Worm (Caenorhabditis elegans) whole organism, L3 larva: ENCODE data around the gene ZC204.13.
A peak's percentile ranks its signal among the peaks of the same experiment; 100 is the strongest.

Experiments used
- R02D3.7 ChIP-seq: fragments of 150-350 bp; optimal IDR thresholded peaks from 2 replicates; lab custom pipeline; 2014; ENCODE audit warnings: missing biosample characterization, missing genetic modification characterization
- ZK546.5 ChIP-seq: sonication (generic microtip); optimal IDR thresholded peaks from 2 replicates; lab custom pipeline; 2017; ENCODE audit warnings: missing biosample characterization, missing genetic modification characterization
- aly-2 ChIP-seq: fragments of 150-350 bp; optimal IDR thresholded peaks from 2 replicates; lab custom pipeline; 2014; ENCODE audit warnings: missing biosample characterization, missing genetic modification characterization
- ama-1 ChIP-seq: fragments of 150-350 bp; optimal IDR thresholded peaks from 2 replicates; lab custom pipeline; 2018
- ceh-28 ChIP-seq: fragments of 150-350 bp; optimal IDR thresholded peaks from 2 replicates; lab custom pipeline; 2014; ENCODE audit warnings: missing biosample characterization, missing genetic modification reagents, missing genetic modification characterization
- ceh-82 ChIP-seq: fragments of 150-350 bp; optimal IDR thresholded peaks from 2 replicates; lab custom pipeline; 2014; ENCODE audit warnings: missing biosample characterization, missing genetic modification characterization
- daf-12 ChIP-seq: fragments of 150-350 bp; optimal IDR thresholded peaks from 2 replicates; lab custom pipeline; 2014; ENCODE audit warnings: missing biosample characterization, missing genetic modification reagents, missing genetic modification characterization
- egl-5 ChIP-seq: fragments of 150-350 bp; optimal IDR thresholded peaks from 2 replicates; lab custom pipeline; 2017; ENCODE audit warnings: missing biosample characterization, missing genetic modification reagents, missing genetic modification characterization, inconsistent platforms
- elt-1 ChIP-seq: fragments of 150-350 bp; optimal IDR thresholded peaks from 2 replicates; lab custom pipeline; 2014; ENCODE audit warnings: missing biosample characterization, missing genetic modification characterization
- elt-2 ChIP-seq: sonication (generic microtip); optimal IDR thresholded peaks from 2 replicates; lab custom pipeline; 2016; ENCODE audit warnings: missing genetic modification reagents, mild to moderate bottlenecking, missing genetic modification characterization, missing compliant biosample characterization
- eor-1 ChIP-seq, 2 experiments: fragments of 150-350 bp; optimal IDR thresholded peaks; 2 replicates each; lab custom pipeline; 2014 to 2018; ENCODE audit warnings: missing biosample characterization in 2 of 2, missing genetic modification characterization in 2 of 2
- fkh-10 ChIP-seq: sonication (generic microtip); optimal IDR thresholded peaks from 2 replicates; lab custom pipeline; 2017; ENCODE audit warnings: missing biosample characterization, missing genetic modification reagents, missing genetic modification characterization
- fos-1 ChIP-seq: fragments of 150-350 bp; optimal IDR thresholded peaks from 2 replicates; lab custom pipeline; 2014; ENCODE audit warnings: missing biosample characterization, missing genetic modification characterization
- hmg-11 ChIP-seq: sonication (generic microtip); optimal IDR thresholded peaks from 2 replicates; lab custom pipeline; 2016; ENCODE audit warnings: missing genetic modification characterization, missing compliant biosample characterization
- jun-1 ChIP-seq: fragments of 150-350 bp; optimal IDR thresholded peaks from 2 replicates; lab custom pipeline; 2014; ENCODE audit warnings: missing biosample characterization, missing genetic modification reagents, missing genetic modification characterization
- lsy-12 ChIP-seq: sonication (generic microtip); optimal IDR thresholded peaks from 2 replicates; lab custom pipeline; 2016; ENCODE audit warnings: mild to moderate bottlenecking, missing genetic modification characterization, missing compliant biosample characterization
- nfya-1 ChIP-seq: sonication (generic microtip); optimal IDR thresholded peaks from 2 replicates; lab custom pipeline; 2017; ENCODE audit warnings: missing genetic modification characterization, mild to moderate bottlenecking, missing compliant biosample characterization, antibody characterized with exemption, moderate library complexity; ENCODE audit not compliant: insufficient read depth
- nhr-11 ChIP-seq: fragments of 150-350 bp; optimal IDR thresholded peaks from 2 replicates; lab custom pipeline; 2014; ENCODE audit warnings: missing biosample characterization, missing genetic modification characterization
- nhr-12 ChIP-seq: fragments of 150-350 bp; optimal IDR thresholded peaks from 2 replicates; lab custom pipeline; 2014; ENCODE audit warnings: missing biosample characterization, missing genetic modification characterization
- nhr-23 ChIP-seq: fragments of 150-350 bp; optimal IDR thresholded peaks from 2 replicates; lab custom pipeline; 2014; ENCODE audit warnings: missing biosample characterization, missing genetic modification reagents, missing genetic modification characterization
- nhr-25 ChIP-seq: sonication (generic microtip); optimal IDR thresholded peaks from 2 replicates; lab custom pipeline; 2017; ENCODE audit warnings: missing biosample characterization, missing genetic modification characterization
- nhr-28 ChIP-seq: fragments of 150-350 bp; optimal IDR thresholded peaks from 2 replicates; lab custom pipeline; 2014; ENCODE audit warnings: missing biosample characterization, missing genetic modification characterization
- nhr-43 ChIP-seq: sonication (generic microtip); optimal IDR thresholded peaks from 2 replicates; lab custom pipeline; 2016; ENCODE audit warnings: mild to moderate bottlenecking, missing genetic modification characterization, missing compliant biosample characterization; ENCODE audit not compliant: poor library complexity, severe bottlenecking
- nhr-77 ChIP-seq: fragments of 150-350 bp; optimal IDR thresholded peaks from 2 replicates; lab custom pipeline; 2014; ENCODE audit warnings: missing biosample characterization, missing genetic modification characterization
- pha-4 ChIP-seq: fragments of 150-350 bp; optimal IDR thresholded peaks from 2 replicates; lab custom pipeline; 2014; ENCODE audit warnings: missing biosample characterization, missing genetic modification reagents, missing genetic modification characterization
- pqm-1 ChIP-seq: fragments of 150-350 bp; optimal IDR thresholded peaks from 2 replicates; lab custom pipeline; 2017; ENCODE audit warnings: missing biosample characterization, missing genetic modification characterization, inconsistent platforms
- sea-2 ChIP-seq: fragments of 150-350 bp; sonication (generic microtip); optimal IDR thresholded peaks from 4 replicates; lab custom pipeline; 2014; ENCODE audit warnings: missing biosample characterization, missing genetic modification reagents, missing genetic modification characterization
- snpc-4 ChIP-seq: fragments of 150-350 bp; optimal IDR thresholded peaks from 2 replicates; lab custom pipeline; 2014; ENCODE audit warnings: missing biosample characterization, missing genetic modification characterization
- tbx-2 ChIP-seq: sonication (generic microtip); optimal IDR thresholded peaks from 2 replicates; lab custom pipeline; 2016; ENCODE audit warnings: mild to moderate bottlenecking, missing genetic modification characterization, missing compliant biosample characterization
- unc-62 ChIP-seq: fragments of 150-350 bp; sonication (generic microtip); optimal IDR thresholded peaks from 4 replicates; lab custom pipeline; 2014; ENCODE audit warnings: missing biosample characterization, missing genetic modification reagents, missing genetic modification characterization
- zag-1 ChIP-seq: fragments of 150-350 bp; optimal IDR thresholded peaks from 2 replicates; lab custom pipeline; 2014; ENCODE audit warnings: missing biosample characterization, missing genetic modification characterization
- ztf-4 ChIP-seq: fragments of 150-350 bp; optimal IDR thresholded peaks from 2 replicates; lab custom pipeline; 2014; ENCODE audit warnings: missing biosample characterization, missing genetic modification characterization

The ZC204.13 gene

DNA sequence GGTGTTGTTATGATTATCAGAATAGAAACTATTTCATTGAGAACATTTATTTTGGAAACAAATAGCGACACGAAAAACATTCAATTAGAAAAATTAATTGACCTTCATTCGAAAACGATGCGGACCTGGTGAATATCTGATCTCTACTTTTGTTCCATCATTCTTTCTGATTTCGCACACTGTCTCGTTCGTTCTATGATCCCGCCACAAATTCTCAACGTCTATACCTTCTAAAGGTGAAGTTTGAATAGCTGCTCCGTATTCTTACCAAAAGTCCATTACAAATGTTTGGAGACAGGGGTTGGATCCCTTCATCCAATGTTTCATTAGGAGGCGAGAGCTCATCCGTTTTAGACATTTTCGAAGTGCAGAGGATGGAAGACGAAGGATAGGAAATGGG is 9.0 kb downstream of the ZC204.13 start, which contains the start of gene fbxb-16:
TSS of gene fbxb-16 (minus strand) at position 101 of the 400 bp plus-strand sequence.
- TF ChIP-seq pha-4 (tag; lab: Kevin White, UChicago): no peak
- TF ChIP-seq fkh-10: peak; percentile 15
- TF ChIP-seq, all 47 proteins: peak for 1

DNA sequence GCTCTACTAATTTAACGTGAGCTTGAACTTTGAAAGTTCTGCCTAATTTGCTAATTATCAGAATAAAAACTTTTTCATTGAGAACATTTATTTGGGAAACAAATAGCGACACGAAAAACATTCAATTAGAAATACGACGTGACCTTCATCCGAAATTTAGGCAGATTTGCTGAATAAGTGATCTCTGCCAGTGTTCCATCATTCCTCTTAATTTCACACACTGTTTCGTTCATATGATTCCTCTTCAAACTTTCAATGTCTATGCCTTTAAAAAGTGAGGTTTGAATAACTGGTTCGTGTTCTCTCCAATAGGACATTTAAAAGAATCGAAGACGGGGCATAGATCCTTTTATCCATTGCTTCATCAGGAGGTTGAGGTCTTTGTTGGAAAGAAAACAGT is 10.3 kb downstream of the ZC204.13 start, which contains the start of gene fbxb-20:
TSS of gene fbxb-20 (minus strand) at position 101 of the 400 bp plus-strand sequence.
- TF ChIP-seq elt-1 (tag; lab: Kevin White, UChicago) (no peak), nhr-11 (no peak), nhr-25 (tag; lab: Kevin White, UChicago) (no peak), ceh-28 (no peak), nhr-77 (no peak), nhr-43 (tag; lab: Kevin White, UChicago) (no peak), daf-12 (tag; lab: Kevin White, UChicago) (no peak), egl-5 (tag; lab: Kevin White, UChicago) (no peak), fos-1 (tag; lab: Kevin White, UChicago) (no peak), nfya-1 (no peak), lsy-12 (tag; lab: Kevin White, UChicago) (no peak), snpc-4 (tag; lab: Kevin White, UChicago) (no peak), hmg-11 (tag; lab: Kevin White, UChicago) (no peak), jun-1 (tag; lab: Kevin White, UChicago) (no peak)

- TF ChIP-seq aly-2 (tag; lab: Kevin White, UChicago) (no peak), fkh-10 (peak; percentile 44), pha-4 (tag; lab: Kevin White, UChicago) (no peak), R02D3.7 (tag; lab: Kevin White, UChicago) (no peak)
These were observed 12.0 kb downstream of the ZC204.13 start, which contains the start of gene fbxb-21 for ce11 chrII:1648768-1649167. Gene fbxb-21, minus strand, starts transcription at chrII:1648868.

ce11 chrII:1646199-1646598 is 14.6 kb downstream of the ZC204.13 start, which contains the start of gene ZC204.17:
Gene ZC204.17, minus strand, starts transcription at chrII:1646299.
- TF ChIP-seq tbx-2 (tag; lab: Kevin White, UChicago): no peak

DNA sequence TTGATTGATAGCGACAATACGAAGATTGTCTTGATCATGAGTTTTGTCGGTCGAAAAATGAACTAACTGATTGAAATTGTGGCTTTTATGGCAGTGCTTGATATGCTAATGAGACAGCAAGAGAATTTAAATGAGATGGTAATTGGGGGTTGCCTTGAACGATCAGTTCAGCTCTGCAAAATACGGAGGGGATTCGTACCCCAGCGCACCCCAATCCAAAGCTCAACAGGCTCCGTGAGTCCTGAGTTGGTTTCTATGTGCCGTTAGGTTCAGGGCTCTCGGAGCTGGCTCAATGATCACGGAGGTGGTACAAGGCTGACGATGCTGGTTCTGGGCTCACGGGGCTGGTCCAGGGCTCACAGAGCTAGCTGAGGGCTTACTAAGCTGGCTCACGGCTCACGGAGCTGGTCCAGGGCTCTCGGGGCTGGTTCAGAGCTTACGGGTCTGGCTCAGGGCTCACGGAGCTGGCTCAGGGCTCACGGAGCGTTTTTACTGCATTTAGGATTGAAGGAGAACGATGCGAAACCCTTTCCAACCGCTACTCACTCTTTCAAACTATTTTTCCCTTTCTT is 15.9 kb downstream of the ZC204.13 start, which contains the start of gene ZC204.6:
TSS of gene ZC204.6 (minus strand) at position 51 of the 572 bp plus-strand sequence.
- no peak for TF ChIP-seq zag-1 (tag; lab: Kevin White, UChicago)
- TF ChIP-seq ZK546.5 (tag; lab: Kevin White, UChicago): no peak
- TF ChIP-seq ama-1 (lab: Kevin White, UChicago): no peak
- no peak for TF ChIP-seq nhr-23 (tag; lab: Kevin White, UChicago)
- TF ChIP-seq ceh-82: no peak
- TF ChIP-seq sea-2 (GFP tag; lab: Kevin White, UChicago): no peak
- TF ChIP-seq elt-2 (tag; lab: Kevin White, UChicago): no peak
- no peak for TF ChIP-seq nhr-11
- TF ChIP-seq nhr-12 (tag; lab: Kevin White, UChicago): no peak
- TF ChIP-seq unc-62 (GFP tag; lab: Kevin White, UChicago): no peak

DNA sequence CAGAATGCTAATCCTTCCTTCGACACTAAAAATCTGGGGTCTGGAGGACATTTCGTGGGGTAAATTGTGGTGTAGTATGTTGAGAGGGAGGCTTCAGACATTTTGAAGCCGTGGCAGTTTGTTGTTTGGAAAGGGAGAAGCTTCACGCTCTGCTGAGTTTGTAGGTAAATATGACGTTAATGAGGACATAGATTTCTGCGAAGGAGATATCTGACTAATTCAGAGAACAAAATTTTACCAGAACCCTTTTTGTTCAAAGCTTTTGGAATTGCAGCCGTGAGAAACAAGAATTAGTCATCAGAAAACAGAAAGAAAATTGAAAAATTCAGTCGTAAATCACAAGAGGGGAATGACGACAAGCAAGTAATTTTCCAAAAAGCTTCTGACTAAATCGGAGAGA is 20.3 kb downstream of the ZC204.13 start, which contains the start of gene srh-72:
TSS of gene srh-72 (minus strand) at position 101 of the 400 bp plus-strand sequence.
- no peak for TF ChIP-seq pqm-1
- TF ChIP-seq daf-12 (tag; lab: Kevin White, UChicago): no peak
- no peak for TF ChIP-seq nhr-25 (tag; lab: Kevin White, UChicago)
- no peak for TF ChIP-seq R02D3.7 (tag; lab: Kevin White, UChicago)
- no peak for TF ChIP-seq ztf-4 (tag; lab: Kevin White, UChicago)
- no peak for TF ChIP-seq nhr-28 (tag; lab: Kevin White, UChicago)
- TF ChIP-seq eor-1 (tag; optimal IDR thresholded peaks at IDR 0.05; lab: Kevin White, UChicago): no peak
- TF ChIP-seq hmg-11 (tag; lab: Kevin White, UChicago): no peak
- no peak for TF ChIP-seq nhr-23 (tag; lab: Kevin White, UChicago)
